Worm (Caenorhabditis elegans) whole organism, L1 larva: ENCODE data around the gene srw-20.

Experiments
- alr-1 ChIP-seq: fragments of 200-800 bp; sonication (Bioruptor generic); optimal IDR thresholded peaks from 2 replicates; lab custom pipeline; 2018; ENCODE audit warnings: borderline replicate concordance, mild to moderate bottlenecking, missing genetic modification characterization, missing compliant biosample characterization
- ceh-82 ChIP-seq, 3 experiments: fragments of 150-350 bp in 1 of 3; sonication (generic microtip) in 2 of 3; optimal IDR thresholded peaks; 2 replicates each; lab custom pipeline; 2014 to 2017; ENCODE audit warnings: missing biosample characterization in 3 of 3, missing genetic modification characterization in 3 of 3
- ceh-90 ChIP-seq: sonication (generic microtip); optimal IDR thresholded peaks from 2 replicates; lab custom pipeline; 2016; ENCODE audit warnings: missing genetic modification characterization, missing compliant biosample characterization
- elt-3 ChIP-seq, 6 experiments: fragments of 150-350 bp in 1 of 6; sonication (generic microtip); optimal IDR thresholded peaks; 2 replicates each; lab custom pipeline; 2017 to 2018; ENCODE audit warnings: missing biosample characterization in 6 of 6, missing genetic modification characterization in 6 of 6, inconsistent platforms in 1 of 6
- fkh-4 ChIP-seq: sonication (generic microtip); optimal IDR thresholded peaks from 2 replicates; lab custom pipeline; 2016; ENCODE audit warnings: missing compliant biosample characterization, missing genetic modification characterization, borderline replicate concordance
- lin-15B ChIP-seq: fragments of 150-350 bp; sonication (generic microtip); optimal IDR thresholded peaks from 3 replicates; lab custom pipeline; 2014; ENCODE audit warnings: missing biosample characterization, missing genetic modification characterization
- mab-9 ChIP-seq: fragments of 200-800 bp; sonication (Bioruptor generic); IDR thresholded peaks from 2 replicates; pipeline ENCODE4 v1.3.6; 2022; ENCODE audit warnings: missing genetic modification reagents, missing genetic modification characterization, missing compliant biosample characterization
- pag-3 ChIP-seq: sonication (generic microtip); optimal IDR thresholded peaks from 2 replicates; lab custom pipeline; 2017; ENCODE audit warnings: missing genetic modification characterization, mild to moderate bottlenecking, missing compliant biosample characterization, antibody characterized with exemption, borderline replicate concordance; ENCODE audit not compliant: insufficient read depth
- tbx-2 ChIP-seq: sonication (generic microtip); optimal IDR thresholded peaks from 2 replicates; lab custom pipeline; 2016; ENCODE audit warnings: missing genetic modification characterization, missing compliant biosample characterization

DNA sequence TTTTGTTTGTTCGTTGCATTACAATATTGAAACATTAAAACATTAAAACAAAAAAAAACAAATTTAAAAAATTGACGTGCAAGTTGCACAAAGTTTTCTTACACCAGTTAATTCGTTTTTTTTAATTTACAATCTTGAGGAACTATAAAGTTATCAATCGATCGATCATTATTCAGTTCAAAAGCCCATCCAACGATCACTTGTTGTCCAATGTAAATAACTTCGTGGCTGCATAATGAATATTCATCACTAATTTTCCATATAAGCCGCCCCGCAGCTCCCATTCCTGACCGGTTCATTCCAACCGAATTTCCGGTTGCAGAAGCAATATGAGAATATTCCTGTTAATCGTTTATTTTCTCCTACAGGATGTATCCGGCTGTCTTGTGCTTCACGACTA lies 37.4 kb downstream of the srw-20 start, which contains the start of gene hpo-33:
- TF ChIP-seq fkh-4 (no peak), tbx-2 (tag; lab: Kevin White, UChicago) (no peak), ceh-82 (tag; optimal IDR thresholded peaks at IDR 0.05; lab: Kevin White, UChicago) (no peak), alr-1 (tag; lab: Kevin White, UChicago) (no peak), pag-3 (tag; lab: Kevin White, UChicago) (no peak), mab-9 (GFP tag; lab: Robert Waterston, UW) (no peak), lin-15B (tag; lab: Kevin White, UChicago) (no peak), ceh-90 (no peak), elt-3 (tag; optimal IDR thresholded peaks at IDR 0.05; lab: Kevin White, UChicago) (no peak)
